Fruit fly (Drosophila melanogaster): Measurements from ENCODE around the gene AttD.

The AttD gene

dm6 chr3R:17647444-17647843 is 22.4 kb downstream of the AttD start, which contains the start of gene CG14322 (continued):
- TF ChIP-seq CG7556 (GFP tag; optimal IDR thresholded peaks at IDR 0.05) (no peak), CG2116 (GFP tag; optimal IDR thresholded peaks at IDR 0.05) (peak; percentile 68), sr (GFP tag; IDR thresholded peaks at IDR 0.05) (no peak), dysf (GFP tag; IDR thresholded peaks at IDR 0.05) (no peak), lilli (GFP tag; optimal IDR thresholded peaks at IDR 0.05) (peak; percentile 19)

dm6 chr3R:17653879-17654278 is 28.8 kb downstream of the AttD start:
- TF ChIP-seq Camta (GFP tag; optimal IDR thresholded peaks at IDR 0.05) (no peak), CG4424 (GFP tag; optimal IDR thresholded peaks at IDR 0.05) (no peak), Blimp-1 (GFP tag; optimal IDR thresholded peaks at IDR 0.05) (no peak), corto (GFP tag; optimal IDR thresholded peaks at IDR 0.05) (no peak), fd102C (GFP tag; optimal IDR thresholded peaks at IDR 0.05) (no peak), pros (GFP tag; optimal IDR thresholded peaks at IDR 0.05) (peak; percentile 70), Deaf1 (tag; optimal IDR thresholded peaks at IDR 0.05) (peak; percentile 80), Nf-YC (tag; optimal IDR thresholded peaks at IDR 0.05) (peak; percentile 13), CG11560 (tag; IDR thresholded peaks at IDR 0.05) (no peak), CG14014 (GFP tag; IDR thresholded peaks at IDR 0.05) (no peak), Sox102F (GFP tag; optimal IDR thresholded peaks at IDR 0.05) (no peak), Dll (GFP tag; IDR thresholded peaks at IDR 0.05; ENCODE audit: partially characterized antibody) (no peak), lola (GFP tag; optimal IDR thresholded peaks at IDR 0.05) (no peak), Trl (optimal IDR thresholded peaks at IDR 0.05) (peak in 1 of 2 experiments; percentile 46), Trl (GFP tag; optimal IDR thresholded peaks at IDR 0.05) (no peak)

- TF ChIP-seq CG14014 (GFP tag; IDR thresholded peaks at IDR 0.05) = peak; percentile 24; the same call in 1 of the 2 replicates
- TF ChIP-seq CG10431 (GFP tag; optimal IDR thresholded peaks at IDR 0.05) = peak; percentile 27
- no peak for TF ChIP-seq Ptx1 (GFP tag; IDR thresholded peaks at IDR 0.05)
- TF ChIP-seq MTF-1 (GFP tag; optimal IDR thresholded peaks at IDR 0.05; ENCODE audit: borderline replicate concordance) = peak; percentile 53
- no peak; the same call in 2 of the 3 replicates for TF ChIP-seq Optix (GFP tag; IDR thresholded peaks at IDR 0.05)
- TF ChIP-seq CG30020 (tag; optimal IDR thresholded peaks at IDR 0.05) = no peak
- peak; percentile 63 for TF ChIP-seq odd (GFP tag; optimal IDR thresholded peaks at IDR 0.05)
- no peak for TF ChIP-seq Side (GFP tag; optimal IDR thresholded peaks at IDR 0.05)
- TF ChIP-seq stwl (tag; optimal IDR thresholded peaks at IDR 0.05) = peak; percentile 69
- TF ChIP-seq CG9817 (tag; optimal IDR thresholded peaks at IDR 0.05) = peak; percentile 10
- TF ChIP-seq tx (GFP tag; optimal IDR thresholded peaks at IDR 0.05) = no peak
- TF ChIP-seq CG12391 (tag; optimal IDR thresholded peaks at IDR 0.05) = peak; percentile 30
- TF ChIP-seq sc (optimal IDR thresholded peaks at IDR 0.05) = no peak
- peak; percentile 43 for TF ChIP-seq sc (GFP tag; optimal IDR thresholded peaks at IDR 0.05)
- 0 out of 2 replicates have a peak, but pooled peaks have one; percentile 13 for TF ChIP-seq dimm (GFP tag; IDR thresholded peaks at IDR 0.05)
- peak; percentile 16 for TF ChIP-seq CG3407 (GFP tag; optimal IDR thresholded peaks at IDR 0.05)
- 0 out of 2 replicates have a peak, but pooled peaks have one; percentile 21 for TF ChIP-seq CG5953 (GFP tag; IDR thresholded peaks at IDR 0.05)
- TF ChIP-seq Dfd (GFP tag; optimal IDR thresholded peaks at IDR 0.05) = no peak
- TF ChIP-seq unpg (GFP tag; optimal IDR thresholded peaks at IDR 0.05) = peak; percentile 57
- TF ChIP-seq NC2β (GFP tag; optimal IDR thresholded peaks at IDR 0.05) = no peak
- no peak for TF ChIP-seq CG42726 (GFP tag; IDR thresholded peaks at IDR 0.05; ENCODE audit: partially characterized antibody)
- TF ChIP-seq YL-1 (GFP tag; optimal IDR thresholded peaks at IDR 0.05) = peak; percentile 9
- no peak for TF ChIP-seq Ada2b (GFP tag; IDR thresholded peaks at IDR 0.05)
- TF ChIP-seq Hr51 (GFP tag; optimal IDR thresholded peaks at IDR 0.05) = peak in 1 of 2 experiments; percentile 26
- 0 out of 2 replicates have a peak, but pooled peaks have one; percentile 20 for TF ChIP-seq vvl (GFP tag; IDR thresholded peaks at IDR 0.05)
- 0 out of 2 replicates have a peak, but pooled peaks have one; percentile 18 for TF ChIP-seq sob (GFP tag; IDR thresholded peaks at IDR 0.05)
- TF ChIP-seq Taf1 (GFP tag; IDR thresholded peaks at IDR 0.05) = no peak
- TF ChIP-seq CG14441 (GFP tag; IDR thresholded peaks at IDR 0.05) = no peak
- TF ChIP-seq nau (GFP tag; optimal IDR thresholded peaks at IDR 0.05) = peak; percentile 15
- TF ChIP-seq E2f1 (GFP tag; IDR thresholded peaks at IDR 0.05) = no peak
Observed at dm6 chr3R:17655040-17655439, 30.0 kb downstream of the AttD start.
